Worm (Caenorhabditis elegans) whole organism, L3 larva: ENCODE results near the gene C54F6.12.

Experiments
- ama-1 ChIP-seq: fragments of 150-350 bp; optimal IDR thresholded peaks from 2 replicates; lab custom pipeline; 2018
- hmg-11 ChIP-seq: sonication (generic microtip); optimal IDR thresholded peaks from 2 replicates; lab custom pipeline; 2016; ENCODE audit warnings: missing genetic modification characterization, missing compliant biosample characterization
- lin-15B ChIP-seq: fragments of 150-350 bp; optimal IDR thresholded peaks from 2 replicates; lab custom pipeline; 2014; ENCODE audit warnings: missing biosample characterization, missing genetic modification characterization
- mdl-1 ChIP-seq: fragments of 150-350 bp; optimal IDR thresholded peaks from 2 replicates; lab custom pipeline; 2014; ENCODE audit warnings: missing biosample characterization, missing genetic modification characterization
- nhr-237 ChIP-seq: fragments of 150-350 bp; optimal IDR thresholded peaks from 2 replicates; lab custom pipeline; 2014; ENCODE audit warnings: missing biosample characterization, missing genetic modification characterization
- nhr-76 ChIP-seq: fragments of 150-350 bp; sonication (generic microtip); optimal IDR thresholded peaks from 5 replicates; lab custom pipeline; 2014; ENCODE audit warnings: missing biosample characterization, missing genetic modification characterization
- snpc-4 ChIP-seq: fragments of 150-350 bp; optimal IDR thresholded peaks from 2 replicates; lab custom pipeline; 2014; ENCODE audit warnings: missing biosample characterization, missing genetic modification characterization
- unc-39 ChIP-seq: sonication (generic microtip); optimal IDR thresholded peaks from 4 replicates; lab custom pipeline; 2017; ENCODE audit warnings: missing biosample characterization, missing genetic modification characterization
- unc-62 ChIP-seq: fragments of 150-350 bp; sonication (generic microtip); optimal IDR thresholded peaks from 4 replicates; lab custom pipeline; 2014; ENCODE audit warnings: missing biosample characterization, missing genetic modification reagents, missing genetic modification characterization

ce11 chrV:7495189-7495588, 42.7 kb downstream of the C54F6.12 start, which contains the start of gene srbc-11:
- no peak for TF ChIP-seq ama-1 (lab: Kevin White, UChicago)
- TF ChIP-seq mdl-1 (tag; lab: Kevin White, UChicago): no peak
- TF ChIP-seq nhr-237 (tag; lab: Kevin White, UChicago): no peak
- TF ChIP-seq unc-39 (tag; lab: Kevin White, UChicago): no peak
- TF ChIP-seq snpc-4 (tag; lab: Kevin White, UChicago): no peak
- TF ChIP-seq unc-62 (GFP tag; lab: Kevin White, UChicago): no peak
- TF ChIP-seq hmg-11: no peak
- no peak for TF ChIP-seq nhr-76 (tag; lab: Kevin White, UChicago)
- no peak for TF ChIP-seq lin-15B
